Fruit fly (Drosophila melanogaster) whole organism, embryonic: ENCODE data around the gene EMC5.

Experiments
- Atf3 ChIP-seq: fragments of 200-800 bp; sonication (Bioruptor generic); optimal IDR thresholded peaks from 3 replicates; lab custom pipeline; 2016; ENCODE audit warnings: missing biosample characterization, missing genetic modification characterization
- CG10274 ChIP-seq: fragments of 200-800 bp; sonication (Bioruptor generic); optimal IDR thresholded peaks from 3 replicates; lab custom pipeline; 2017; ENCODE audit warnings: missing biosample characterization, mild to moderate bottlenecking, missing genetic modification characterization
- CG11504 ChIP-seq: fragments of 200-800 bp; sonication (Bioruptor generic); optimal IDR thresholded peaks from 3 replicates; lab custom pipeline; 2019; ENCODE audit warnings: missing biosample characterization, mild to moderate bottlenecking, missing genetic modification characterization, moderate library complexity
- CG12219 ChIP-seq: fragments of 200-800 bp; sonication (Bioruptor generic); optimal IDR thresholded peaks from 3 replicates; lab custom pipeline; 2018; ENCODE audit warnings: missing biosample characterization, mild to moderate bottlenecking, missing genetic modification characterization
- CG12236 ChIP-seq: fragments of 200-800 bp; sonication (Bioruptor generic); optimal IDR thresholded peaks from 2 replicates; lab custom pipeline; 2016; ENCODE audit warnings: missing biosample characterization, missing genetic modification characterization
- CG12744 ChIP-seq: fragments of 200-800 bp; sonication (Bioruptor generic); optimal IDR thresholded peaks from 2 replicates; lab custom pipeline; 2016; ENCODE audit warnings: missing biosample characterization, missing genetic modification characterization
- CG13894 ChIP-seq: fragments of 200-800 bp; sonication (Bioruptor generic); optimal IDR thresholded peaks from 3 replicates; lab custom pipeline; 2018; ENCODE audit warnings: missing biosample characterization, mild to moderate bottlenecking, missing genetic modification characterization, moderate library complexity
- CG14965 ChIP-seq: fragments of 200-800 bp; sonication (Bioruptor generic); optimal IDR thresholded peaks from 2 replicates; lab custom pipeline; 2016; ENCODE audit warnings: missing biosample characterization, missing genetic modification characterization, borderline replicate concordance
- CG15696 ChIP-seq: fragments of 200-800 bp; sonication (Bioruptor generic); optimal IDR thresholded peaks from 2 replicates; lab custom pipeline; 2019; ENCODE audit warnings: missing biosample characterization, mild to moderate bottlenecking, missing genetic modification characterization, moderate library complexity
- CG17186 ChIP-seq: fragments of 200-800 bp; sonication (Bioruptor generic); optimal IDR thresholded peaks from 3 replicates; lab custom pipeline; 2017; ENCODE audit warnings: missing biosample characterization, missing genetic modification reagents, missing genetic modification characterization
- CG17328 ChIP-seq: fragments of 200-800 bp; sonication (Bioruptor generic); IDR thresholded peaks from 2 replicates; pipeline ENCODE4 v1.3.6; 2022; ENCODE audit warnings: missing biosample characterization, missing genetic modification characterization
- CG17568 ChIP-seq: fragments of 200-800 bp; sonication (Bioruptor generic); optimal IDR thresholded peaks from 2 replicates; lab custom pipeline; 2018; ENCODE audit warnings: missing biosample characterization, mild to moderate bottlenecking, missing genetic modification characterization, moderate library complexity
- CG2120 ChIP-seq: fragments of 200-800 bp; sonication (Bioruptor generic); optimal IDR thresholded peaks from 3 replicates; lab custom pipeline; 2016; ENCODE audit warnings: missing biosample characterization, missing genetic modification characterization
- CG2202 ChIP-seq: fragments of 200-800 bp; sonication (Bioruptor generic); optimal IDR thresholded peaks from 2 replicates; lab custom pipeline; 2018; ENCODE audit warnings: missing biosample characterization, mild to moderate bottlenecking, missing genetic modification characterization
- CG31224 ChIP-seq: fragments of 200-800 bp; sonication (Bioruptor generic); IDR thresholded peaks from 2 replicates; pipeline ENCODE4 v1.3.6; 2022; ENCODE audit warnings: missing biosample characterization, missing genetic modification characterization
- CG32767 ChIP-seq: fragments of 200-800 bp; sonication (Bioruptor generic); IDR thresholded peaks from 2 replicates; pipeline ENCODE4 v1.3.6; 2022; ENCODE audit warnings: missing biosample characterization, missing genetic modification characterization
- CG34224 ChIP-seq: fragments of 200-800 bp; sonication (Bioruptor generic); IDR thresholded peaks from 3 replicates; pipeline ENCODE4 v1.3.6; 2022; ENCODE audit warnings: missing biosample characterization, missing genetic modification characterization; ENCODE audit not compliant: partially characterized antibody
- CG43689 ChIP-seq: fragments of 200-800 bp; sonication (Bioruptor generic); IDR thresholded peaks from 2 replicates; pipeline ENCODE4 v1.3.6; 2022; ENCODE audit warnings: missing biosample characterization, missing genetic modification characterization
- CG4730 ChIP-seq: fragments of 200-800 bp; sonication (Bioruptor generic); IDR thresholded peaks from 2 replicates; pipeline ENCODE4 v1.3.6; 2022; ENCODE audit warnings: missing biosample characterization, missing genetic modification characterization
- CG5245 ChIP-seq: fragments of 200-800 bp; sonication (Bioruptor generic); optimal IDR thresholded peaks from 3 replicates; lab custom pipeline; 2016; ENCODE audit warnings: missing biosample characterization, missing genetic modification characterization
- CG6765 ChIP-seq: fragments of 200-800 bp; sonication (Bioruptor generic); optimal IDR thresholded peaks from 3 replicates; lab custom pipeline; 2017; ENCODE audit warnings: missing biosample characterization, mild to moderate bottlenecking, missing genetic modification characterization
- CG7963 ChIP-seq: fragments of 200-800 bp; sonication (Bioruptor generic); IDR thresholded peaks from 3 replicates; pipeline ENCODE4 v1.3.6; 2022; ENCODE audit warnings: missing biosample characterization, missing genetic modification characterization; ENCODE audit not compliant: partially characterized antibody
- CG8478 ChIP-seq: fragments of >200 bp; optimal IDR thresholded peaks from 2 replicates; lab custom pipeline; 2018
- CG8924 ChIP-seq: fragments of 200-800 bp; optimal IDR thresholded peaks from 3 replicates; lab custom pipeline; 2019; ENCODE audit warnings: missing biosample characterization, mild to moderate bottlenecking, missing genetic modification characterization, moderate library complexity
- CTCF ChIP-seq: fragments of 200-800 bp; sonication (Bioruptor generic); optimal IDR thresholded peaks from 2 replicates; lab custom pipeline; 2017; ENCODE audit warnings: missing biosample characterization, mild to moderate bottlenecking, missing genetic modification characterization, moderate library complexity
- Camta ChIP-seq: fragments of 200-800 bp; sonication (Bioruptor generic); optimal IDR thresholded peaks from 2 replicates; lab custom pipeline; 2016; ENCODE audit warnings: missing biosample characterization, missing genetic modification characterization
- Dek ChIP-seq: fragments of 200-800 bp; sonication (Bioruptor generic); optimal IDR thresholded peaks from 3 replicates; lab custom pipeline; 2019; ENCODE audit warnings: missing biosample characterization, mild to moderate bottlenecking, missing genetic modification characterization, moderate library complexity
- Doc2 ChIP-seq: fragments of 200-800 bp; sonication (Bioruptor generic); IDR thresholded peaks from 2 replicates; pipeline ENCODE4 v1.3.6; 2022; ENCODE audit warnings: missing biosample characterization, missing genetic modification characterization
- E2f2 ChIP-seq: fragments of 200-800 bp; sonication (Bioruptor generic); IDR thresholded peaks from 2 replicates; pipeline ENCODE4 v1.3.6; 2022; ENCODE audit warnings: missing biosample characterization, missing genetic modification characterization
- ERR ChIP-seq: fragments of 200-800 bp; sonication (Bioruptor generic); optimal IDR thresholded peaks from 2 replicates; lab custom pipeline; 2016; ENCODE audit warnings: missing biosample characterization, missing genetic modification characterization
- Oaz ChIP-seq: fragments of 200-800 bp; sonication (Bioruptor generic); IDR thresholded peaks from 2 replicates; pipeline ENCODE4 v1.3.6; 2022; ENCODE audit warnings: missing biosample characterization, missing genetic modification characterization
- Opbp ChIP-seq: fragments of 200-800 bp; sonication (Bioruptor generic); IDR thresholded peaks from 3 replicates; pipeline ENCODE4 v1.3.6; 2022; ENCODE audit warnings: missing biosample characterization, missing genetic modification characterization; ENCODE audit not compliant: partially characterized antibody
- Rx ChIP-seq: fragments of 200-800 bp; sonication (Bioruptor generic); IDR thresholded peaks from 2 replicates; pipeline ENCODE4 v1.3.6; 2022; ENCODE audit warnings: missing biosample characterization, missing genetic modification characterization
- Taf1 ChIP-seq: fragments of 200-800 bp; sonication (Bioruptor generic); IDR thresholded peaks from 2 replicates; pipeline ENCODE4 v1.3.6; 2022; ENCODE audit warnings: missing biosample characterization, missing genetic modification characterization
- ash1 ChIP-seq: fragments of 200-800 bp; sonication (Bioruptor generic); optimal IDR thresholded peaks from 2 replicates; lab custom pipeline; 2018; ENCODE audit warnings: missing biosample characterization, mild to moderate bottlenecking, missing genetic modification characterization
- ato ChIP-seq: fragments of 200-800 bp; sonication (Bioruptor generic); IDR thresholded peaks from 2 replicates; pipeline ENCODE4 v1.3.6; 2022; ENCODE audit warnings: missing biosample characterization, missing genetic modification characterization; ENCODE audit not compliant: partially characterized antibody
- caup ChIP-seq: fragments of 200-800 bp; sonication (Bioruptor generic); optimal IDR thresholded peaks from 3 replicates; lab custom pipeline; 2017; ENCODE audit warnings: missing biosample characterization, mild to moderate bottlenecking, missing genetic modification characterization, moderate library complexity; ENCODE audit not compliant: severe bottlenecking
- cg ChIP-seq: fragments of 200-800 bp; sonication (Bioruptor generic); optimal IDR thresholded peaks from 3 replicates; lab custom pipeline; 2019; ENCODE audit warnings: missing biosample characterization, mild to moderate bottlenecking, missing genetic modification characterization, moderate library complexity
- ems ChIP-seq: fragments of 200-800 bp; sonication (Bioruptor generic); optimal IDR thresholded peaks from 3 replicates; lab custom pipeline; 2016; ENCODE audit warnings: missing biosample characterization, missing genetic modification characterization
- gcm ChIP-seq: fragments of 200-800 bp; sonication (Bioruptor generic); optimal IDR thresholded peaks from 2 replicates; lab custom pipeline; 2019; ENCODE audit warnings: missing biosample characterization, mild to moderate bottlenecking, missing genetic modification characterization, moderate library complexity
- jigr1 ChIP-seq: fragments of 200-800 bp; sonication (Bioruptor generic); IDR thresholded peaks from 3 replicates; pipeline ENCODE4 v1.3.6; 2022; ENCODE audit warnings: missing biosample characterization, missing genetic modification characterization
- ken ChIP-seq: fragments of 200-800 bp; sonication (Bioruptor generic); IDR thresholded peaks from 3 replicates; pipeline ENCODE4 v1.3.6; 2022; ENCODE audit warnings: missing biosample characterization, missing genetic modification characterization
- pnt ChIP-seq: fragments of 200-800 bp; sonication (Bioruptor generic); optimal IDR thresholded peaks from 3 replicates; lab custom pipeline; 2016; ENCODE audit warnings: missing biosample characterization, missing genetic modification characterization
- ranshi ChIP-seq: fragments of 200-800 bp; sonication (Bioruptor generic); IDR thresholded peaks from 2 replicates; pipeline ENCODE4 v1.3.6; 2022; ENCODE audit warnings: missing biosample characterization, missing genetic modification characterization
- repo ChIP-seq: fragments of 200-800 bp; sonication (Bioruptor generic); optimal IDR thresholded peaks from 2 replicates; lab custom pipeline; 2016; ENCODE audit warnings: missing biosample characterization, missing genetic modification characterization
- run ChIP-seq: fragments of 200-800 bp; sonication (Bioruptor generic); optimal IDR thresholded peaks from 3 replicates; lab custom pipeline; 2018; ENCODE audit warnings: missing biosample characterization, mild to moderate bottlenecking, missing genetic modification characterization
- sna ChIP-seq: fragments of 200-800 bp; sonication (Bioruptor generic); IDR thresholded peaks from 2 replicates; pipeline ENCODE4 v1.3.6; 2022; ENCODE audit warnings: missing biosample characterization, missing genetic modification characterization; ENCODE audit not compliant: partially characterized antibody
- tgo ChIP-seq: fragments of 200-800 bp; sonication (Bioruptor generic); IDR thresholded peaks from 3 replicates; pipeline ENCODE4 v1.3.6; 2022; ENCODE audit warnings: missing biosample characterization, missing genetic modification characterization
- tx ChIP-seq: fragments of 200-800 bp; sonication (Bioruptor generic); optimal IDR thresholded peaks from 2 replicates; lab custom pipeline; 2016; ENCODE audit warnings: missing biosample characterization, missing genetic modification characterization
- unpg ChIP-seq: fragments of 200-800 bp; sonication (Bioruptor generic); optimal IDR thresholded peaks from 3 replicates; lab custom pipeline; 2018; ENCODE audit warnings: missing biosample characterization, mild to moderate bottlenecking, missing genetic modification characterization, moderate library complexity

Gene EMC5

DNA sequence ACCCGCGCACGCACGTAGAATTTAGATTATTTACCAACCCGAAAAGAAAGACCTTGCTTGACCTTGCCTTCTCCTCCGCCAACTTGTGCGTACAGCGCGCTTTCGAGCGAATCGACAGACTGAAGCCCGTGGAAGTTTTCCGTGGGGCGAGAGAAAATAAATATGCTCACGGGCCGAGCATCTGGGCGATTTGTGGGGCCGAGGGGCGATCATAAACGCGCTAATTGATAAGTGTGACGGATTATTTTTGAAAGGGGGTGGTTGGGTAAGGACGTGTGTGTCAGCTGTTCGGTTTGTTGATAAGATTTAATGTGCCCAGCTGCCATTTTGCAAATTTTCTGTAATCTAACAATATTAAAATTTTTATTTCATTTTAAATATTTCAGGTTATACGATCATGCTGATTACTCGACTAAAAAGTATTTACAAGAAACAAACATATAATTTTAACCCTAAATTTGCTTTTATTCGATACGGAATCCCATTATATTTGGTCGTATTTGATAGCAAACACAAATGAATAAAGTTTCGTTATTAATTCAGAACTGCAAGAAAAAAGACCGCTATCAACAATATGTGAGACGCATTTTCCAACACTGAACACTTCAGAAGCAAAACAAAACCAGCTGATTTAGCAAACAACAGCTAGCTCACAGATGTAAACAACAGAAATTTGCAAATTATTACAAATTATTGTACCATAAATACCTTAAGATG lies 13.3 kb upstream of the EMC5 start, which contains the start of the genes L2HGDH and CG10431 (continued):
- TF ChIP-seq repo (peak; percentile 30), tgo (GFP tag; lab: Robert Waterston, UW) (peak; percentile 32; the same call in 1 of the 3 replicates), pnt (peak; percentile 8), CG17328 (no peak), CG4730 (no peak), ken (0 out of 3 replicates have a peak, but pooled peaks have one; percentile 51), CG12236 (GFP tag; lab: Kevin White, UChicago) (no peak), CG6765 (peak; percentile 38), CG14965 (GFP tag; lab: Kevin White, UChicago) (no peak), CG5245 (GFP tag; lab: Kevin White, UChicago) (no peak), CG11504 (tag; lab: Kevin White, UChicago) (no peak), Atf3 (GFP tag; lab: Kevin White, UChicago) (no peak), ems (GFP tag; lab: Kevin White, UChicago) (peak; percentile 25), Rx (no peak), caup (GFP tag; lab: Kevin White, UChicago) (peak; percentile 34), ash1 (GFP tag; lab: Kevin White, UChicago) (no peak), CG13894 (peak; percentile 67), tx (peak; percentile 1), CG8924 (tag; lab: Kevin White, UChicago) (peak; percentile 85), Camta (no peak), CG15696 (tag; lab: Kevin White, UChicago) (peak; percentile 36), Oaz (GFP tag; lab: Robert Waterston, UW) (no peak), CG32767 (GFP tag; lab: Robert Waterston, UW) (no peak), jigr1 (GFP tag; lab: Robert Waterston, UW) (no peak), CG10274 (GFP tag; lab: Kevin White, UChicago) (no peak), Dek (tag; lab: Kevin White, UChicago) (peak; percentile 28), ranshi (no peak; the same call in 1 of the 2 replicates), gcm (GFP tag; lab: Kevin White, UChicago) (peak; percentile 36), E2f2 (GFP tag; lab: Robert Waterston, UW) (0 out of 2 replicates have a peak, but pooled peaks have one; percentile 28), ERR (GFP tag; lab: Kevin White, UChicago) (peak; percentile 99), CTCF (GFP tag; lab: Kevin White, UChicago) (no peak), CG2202 (tag; lab: Kevin White, UChicago) (peak; percentile 4), CG7963 (GFP tag; lab: Robert Waterston, UW) (no peak), Doc2 (GFP tag; lab: Robert Waterston, UW) (no peak), CG17186 (GFP tag; lab: Kevin White, UChicago) (peak; percentile 53), CG31224 (GFP tag; lab: Robert Waterston, UW) (no peak), CG2120 (peak; percentile 77), ato (GFP tag; lab: Robert Waterston, UW) (no peak), sna (GFP tag; lab: Robert Waterston, UW) (no peak), CG34224 (no peak; the same call in 2 of the 3 replicates), CG8478 (lab: Kevin White, UChicago) (no peak), CG43689 (GFP tag; lab: Robert Waterston, UW) (no peak), Opbp (GFP tag; lab: Robert Waterston, UW) (no peak), run (peak; percentile 3), Taf1 (GFP tag; lab: Robert Waterston, UW) (no peak), cg (GFP tag; lab: Kevin White, UChicago) (no peak), unpg (GFP tag; lab: Kevin White, UChicago) (peak; percentile 58), CG12744 (GFP tag; lab: Kevin White, UChicago) (no peak), CG17568 (no peak), CG12219 (GFP tag; lab: Kevin White, UChicago) (no peak)
